Worm (Caenorhabditis elegans): ENCODE results near the gene hpo-8.

Gene hpo-8

DNA sequence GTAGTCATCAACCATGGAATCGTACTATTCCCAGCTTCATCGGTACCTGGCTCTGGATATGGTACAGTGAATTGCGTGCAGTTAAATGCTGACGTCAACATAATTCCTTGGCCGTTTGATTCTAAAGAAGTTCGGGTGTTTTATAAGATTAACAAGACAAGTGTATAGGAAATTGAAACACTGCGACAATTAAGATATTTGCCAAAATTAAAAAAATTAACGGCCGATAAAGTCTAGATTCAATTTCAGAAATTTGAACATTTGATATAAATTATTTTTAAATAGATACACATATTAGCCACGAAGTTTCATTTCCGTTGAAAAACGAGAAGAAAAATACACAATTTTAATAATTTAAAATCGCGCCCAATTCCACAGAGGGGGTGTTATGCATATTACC, 32.7 kb upstream of the hpo-8 start, which contains the start of gene dmsr-12:
TSS of gene dmsr-12 (minus strand) at position 101 of the 400 bp plus-strand sequence.
- no peak for TF ChIP-seq nhr-42 (GFP tag; IDR thresholded peaks at IDR 0.05)
- TF ChIP-seq set-16 (GFP tag; IDR thresholded peaks at IDR 0.05): no peak
- TF ChIP-seq daf-12 (tag; optimal IDR thresholded peaks at IDR 0.05): no peak
- no peak for TF ChIP-seq hlh-30 (tag; optimal IDR thresholded peaks at IDR 0.05; ENCODE audit: insufficient read depth)

DNA sequence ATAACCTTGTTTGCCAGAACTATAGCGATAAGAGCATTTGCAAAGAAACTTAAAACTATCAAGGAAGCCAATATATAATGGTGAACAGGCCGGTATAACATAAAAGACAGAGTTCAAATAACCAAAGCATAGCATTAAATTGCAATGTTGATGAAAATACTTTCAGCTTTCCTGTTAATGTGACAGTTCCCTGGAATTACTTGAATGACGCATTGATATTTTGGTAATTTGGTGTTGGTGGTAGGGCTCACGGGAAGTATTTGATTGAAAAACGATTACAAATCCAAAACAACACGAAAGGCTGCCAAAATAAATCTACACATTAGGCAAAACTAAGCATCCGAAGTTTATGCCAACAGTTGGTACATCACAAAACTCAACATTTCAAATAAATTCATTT, 30.1 kb upstream of the hpo-8 start, which contains the start of gene dmsr-16:
TSS of gene dmsr-16 (minus strand) at position 101 of the 400 bp plus-strand sequence.
- no peak for TF ChIP-seq snpc-1.2 (GFP tag; IDR thresholded peaks at IDR 0.05)
- TF ChIP-seq unc-62 (GFP tag; optimal IDR thresholded peaks at IDR 0.05 in 1 of 2): peak in 1 of 2 experiments; percentile 34
- TF ChIP-seq unc-62 (tag; optimal IDR thresholded peaks at IDR 0.05): no peak

DNA sequence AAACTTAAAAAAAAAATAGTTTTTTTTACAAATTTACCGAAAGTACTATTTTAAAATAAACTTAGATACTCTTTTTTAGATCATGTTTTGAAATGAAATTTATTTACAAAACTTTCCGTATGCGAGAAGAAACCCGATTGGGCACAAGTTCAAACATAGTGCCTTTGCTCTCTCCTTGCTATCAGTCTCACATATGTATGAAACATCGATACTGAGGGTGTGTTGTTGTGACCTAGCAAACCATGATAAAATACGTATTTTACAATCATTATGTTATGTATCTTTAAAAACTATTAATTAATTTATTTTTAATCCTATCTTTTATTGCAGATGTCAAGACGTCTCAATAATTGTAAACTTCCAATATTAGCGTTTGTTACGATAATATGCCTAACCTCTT, 29.0 kb upstream of the hpo-8 start:
- TF ChIP-seq nhr-28 (tag; optimal IDR thresholded peaks at IDR 0.05) (peak; percentile 73), pqm-1 (tag; optimal IDR thresholded peaks at IDR 0.05) (peak; percentile 71), aly-2 (tag; optimal IDR thresholded peaks at IDR 0.05) (no peak), hmg-1.1 (GFP tag; IDR thresholded peaks at IDR 0.05) (no peak), daf-16 (GFP tag; optimal IDR thresholded peaks at IDR 0.05) (no peak), daf-16 (tag; optimal IDR thresholded peaks at IDR 0.05) (peak; percentile 64)

DNA sequence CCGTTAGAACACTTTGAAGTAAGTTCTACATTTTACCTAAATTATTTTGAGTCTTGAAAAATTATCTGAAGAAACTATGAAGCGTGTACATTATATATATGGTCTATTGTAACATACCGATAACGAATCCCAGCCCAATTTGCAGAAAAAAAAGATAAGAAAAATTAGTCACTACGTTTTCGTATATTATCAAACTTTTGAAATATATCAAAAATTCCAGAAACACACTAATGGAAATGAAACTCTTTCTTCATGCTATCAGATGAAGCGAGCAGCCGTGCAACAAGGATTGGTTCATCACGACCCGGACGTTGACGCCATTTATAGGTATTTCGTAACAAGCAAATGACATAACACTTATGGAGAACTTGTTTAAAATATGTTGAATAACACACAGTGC, 27.2 kb upstream of the hpo-8 start:
- TF ChIP-seq gei-8 (GFP tag; optimal IDR thresholded peaks at IDR 0.05): no peak
- TF ChIP-seq fos-1 (tag; optimal IDR thresholded peaks at IDR 0.05): no peak
- TF ChIP-seq zip-2 (tag; optimal IDR thresholded peaks at IDR 0.05): no peak
- no peak for TF ChIP-seq ctbp-1 (GFP tag; IDR thresholded peaks at IDR 0.05)
- TF ChIP-seq pqm-1 (tag; optimal IDR thresholded peaks at IDR 0.05): peak; percentile 89
- TF ChIP-seq T26A8.4 (GFP tag; IDR thresholded peaks at IDR 0.05): no peak
- TF ChIP-seq ceh-32 (tag; optimal IDR thresholded peaks at IDR 0.05; ENCODE audit: poor library complexity): no peak
- TF ChIP-seq ZK337.2 (GFP tag; IDR thresholded peaks at IDR 0.05): no peak
- TF ChIP-seq T20F7.1 (GFP tag; optimal IDR thresholded peaks at IDR 0.05): no peak
- no peak for TF ChIP-seq dmd-9 (GFP tag; IDR thresholded peaks at IDR 0.05)
- TF ChIP-seq Y105C5A.15 (GFP tag; IDR thresholded peaks at IDR 0.05): no peak
- TF ChIP-seq mep-1 (tag; optimal IDR thresholded peaks at IDR 0.05): no peak
- no peak for TF ChIP-seq mdt-29 (GFP tag; IDR thresholded peaks at IDR 0.05)
- no peak for TF ChIP-seq nhr-102 (tag; optimal IDR thresholded peaks at IDR 0.05)
- no peak for TF ChIP-seq arid-1 (GFP tag; conservative IDR thresholded peaks at IDR 0.05)
- TF ChIP-seq ceh-28 (tag; optimal IDR thresholded peaks at IDR 0.05): no peak
- TF ChIP-seq nhr-28 (tag; optimal IDR thresholded peaks at IDR 0.05): peak; percentile 61
- peak in 1 of 2 experiments; percentile 40 for TF ChIP-seq unc-62 (GFP tag; optimal IDR thresholded peaks at IDR 0.05 in 1 of 2)
- no peak for TF ChIP-seq unc-62 (tag; optimal IDR thresholded peaks at IDR 0.05)
- TF ChIP-seq ZK546.5 (tag; optimal IDR thresholded peaks at IDR 0.05): no peak
- TF ChIP-seq zag-1 (tag; optimal IDR thresholded peaks at IDR 0.05): no peak
- TF ChIP-seq ceh-44 (GFP tag; IDR thresholded peaks at IDR 0.05): no peak
- TF ChIP-seq madf-9 (GFP tag; conservative IDR thresholded peaks at IDR 0.05): no peak
- no peak for TF ChIP-seq lin-29 (GFP tag; IDR thresholded peaks at IDR 0.05)
- TF ChIP-seq ces-1 (GFP tag; optimal IDR thresholded peaks at IDR 0.05): no peak
- TF ChIP-seq php-3 (GFP tag; IDR thresholded peaks at IDR 0.05): no peak
- TF ChIP-seq mes-2 (tag; optimal IDR thresholded peaks at IDR 0.05; ENCODE audit: poor library complexity, severe bottlenecking): no peak
- TF ChIP-seq daf-16 (GFP tag; optimal IDR thresholded peaks at IDR 0.05): no peak
- TF ChIP-seq daf-16 (tag; optimal IDR thresholded peaks at IDR 0.05): peak; percentile 8
- TF ChIP-seq ztf-11 (tag; optimal IDR thresholded peaks at IDR 0.05): no peak
- no peak for TF ChIP-seq lin-1 (GFP tag; IDR thresholded peaks at IDR 0.05)
- no peak for TF ChIP-seq nhr-48 (tag; optimal IDR thresholded peaks at IDR 0.05)
- peak; percentile 83 for TF ChIP-seq dmd-6 (GFP tag; IDR thresholded peaks at IDR 0.05)
- TF ChIP-seq madf-5 (GFP tag; IDR thresholded peaks at IDR 0.05): no peak
- TF ChIP-seq set-16 (GFP tag; IDR thresholded peaks at IDR 0.05): no peak

Data from whole organism, L4 larva.